Fruit fly (Drosophila melanogaster) whole organism, embryonic: Measurements from ENCODE around the gene CG9855.
A peak's percentile ranks its signal among the peaks of the same experiment; 100 is the strongest.

Experiments used
- Asciz ChIP-seq: fragments of 200-800 bp; sonication (Bioruptor generic); optimal IDR thresholded peaks from 2 replicates; lab custom pipeline; 2017; ENCODE audit warnings: missing biosample characterization, mild to moderate bottlenecking, missing genetic modification characterization, missing genetic modification reagents
- CG12071 ChIP-seq: fragments of 200-800 bp; sonication (Bioruptor generic); optimal IDR thresholded peaks from 3 replicates; lab custom pipeline; 2018; ENCODE audit warnings: missing biosample characterization, mild to moderate bottlenecking, missing genetic modification characterization
- CG13123 ChIP-seq: fragments of 200-800 bp; sonication (Bioruptor generic); optimal IDR thresholded peaks from 2 replicates; lab custom pipeline; 2016; ENCODE audit warnings: missing biosample characterization, missing genetic modification characterization
- CG13287 ChIP-seq: fragments of 200-800 bp; sonication (Bioruptor generic); IDR thresholded peaks from 2 replicates; pipeline ENCODE4 v1.3.6; 2022; ENCODE audit warnings: missing biosample characterization, missing genetic modification characterization; ENCODE audit not compliant: partially characterized antibody
- CG15011 ChIP-seq: fragments of 200-800 bp; sonication (Bioruptor generic); optimal IDR thresholded peaks from 3 replicates; lab custom pipeline; 2018; ENCODE audit warnings: missing biosample characterization, mild to moderate bottlenecking, missing genetic modification characterization
- CG15696 ChIP-seq: fragments of 200-800 bp; sonication (Bioruptor generic); optimal IDR thresholded peaks from 2 replicates; lab custom pipeline; 2019; ENCODE audit warnings: missing biosample characterization, mild to moderate bottlenecking, missing genetic modification characterization, moderate library complexity
- CG17328 ChIP-seq: fragments of 200-800 bp; sonication (Bioruptor generic); IDR thresholded peaks from 2 replicates; pipeline ENCODE4 v1.3.6; 2022; ENCODE audit warnings: missing biosample characterization, missing genetic modification characterization
- CG17359 ChIP-seq: fragments of 200-800 bp; sonication (Bioruptor generic); optimal IDR thresholded peaks from 3 replicates; lab custom pipeline; 2018; ENCODE audit warnings: missing biosample characterization, mild to moderate bottlenecking, missing genetic modification characterization, moderate library complexity
- CG18011 ChIP-seq: fragments of 200-800 bp; sonication (Bioruptor generic); optimal IDR thresholded peaks from 2 replicates; lab custom pipeline; 2017; ENCODE audit warnings: missing biosample characterization, missing genetic modification characterization, mild to moderate bottlenecking, moderate library complexity, missing genotype
- CG18619 ChIP-seq: fragments of 200-800 bp; sonication (Bioruptor generic); optimal IDR thresholded peaks from 3 replicates; lab custom pipeline; 2017; ENCODE audit warnings: missing biosample characterization, mild to moderate bottlenecking, missing genetic modification characterization
- CG2875 ChIP-seq: fragments of 200-800 bp; sonication (Bioruptor generic); optimal IDR thresholded peaks from 2 replicates; lab custom pipeline; 2017; ENCODE audit warnings: missing biosample characterization, mild to moderate bottlenecking, missing genetic modification characterization, missing genetic modification reagents
- CG30020 ChIP-seq: fragments of 200-800 bp; optimal IDR thresholded peaks from 2 replicates; lab custom pipeline; 2019; ENCODE audit warnings: missing biosample characterization, mild to moderate bottlenecking, missing genetic modification characterization, moderate library complexity
- CG31441 ChIP-seq: fragments of 200-800 bp; sonication (Bioruptor generic); IDR thresholded peaks from 2 replicates; pipeline ENCODE4 v1.3.6; 2022; ENCODE audit warnings: missing biosample characterization, missing genetic modification characterization
- CG32532 ChIP-seq: fragments of 200-800 bp; sonication (Bioruptor generic); IDR thresholded peaks from 2 replicates; pipeline ENCODE4 v1.3.6; 2022; ENCODE audit warnings: missing biosample characterization, missing genetic modification characterization
- CG4328 ChIP-seq: fragments of 200-800 bp; sonication (Bioruptor generic); optimal IDR thresholded peaks from 3 replicates; lab custom pipeline; 2017; ENCODE audit warnings: missing biosample characterization, missing genetic modification reagents, missing genetic modification characterization
- CG4617 ChIP-seq: fragments of 200-800 bp; sonication (Bioruptor generic); optimal IDR thresholded peaks from 3 replicates; lab custom pipeline; 2016; ENCODE audit warnings: missing biosample characterization, missing genetic modification characterization, borderline replicate concordance
- CG4707 ChIP-seq: fragments of 200-800 bp; sonication (Bioruptor generic); optimal IDR thresholded peaks from 2 replicates; lab custom pipeline; 2018; ENCODE audit warnings: missing biosample characterization, mild to moderate bottlenecking, missing genetic modification characterization, moderate library complexity
- CG6272 ChIP-seq: fragments of 200-800 bp; sonication (Bioruptor generic); IDR thresholded peaks from 2 replicates; pipeline ENCODE4 v1.3.6; 2022; ENCODE audit warnings: missing biosample characterization, missing genetic modification characterization
- CG8478 ChIP-seq: fragments of >200 bp; optimal IDR thresholded peaks from 2 replicates; lab custom pipeline; 2018
- CG8765 ChIP-seq: fragments of 200-800 bp; sonication (Bioruptor generic); IDR thresholded peaks from 2 replicates; pipeline ENCODE4 v1.3.6; 2022; ENCODE audit warnings: missing biosample characterization, missing genetic modification characterization
- CG9797 ChIP-seq: fragments of 200-800 bp; sonication (Bioruptor generic); optimal IDR thresholded peaks from 3 replicates; lab custom pipeline; 2018; ENCODE audit warnings: missing biosample characterization, mild to moderate bottlenecking, missing genetic modification characterization
- Dip2 ChIP-seq: fragments of 200-800 bp; sonication (Bioruptor generic); IDR thresholded peaks from 2 replicates; pipeline ENCODE4 v1.3.6; 2022; ENCODE audit warnings: missing biosample characterization, missing genetic modification characterization
- Dp ChIP-seq: fragments of 200-800 bp; sonication (Bioruptor generic); optimal IDR thresholded peaks from 2 replicates; lab custom pipeline; 2018; ENCODE audit warnings: missing biosample characterization, mild to moderate bottlenecking, missing genetic modification characterization, moderate library complexity
- Mrtf ChIP-seq: fragments of 200-800 bp; sonication (Bioruptor generic); IDR thresholded peaks from 3 replicates; pipeline ENCODE4 v1.3.6; 2022; ENCODE audit warnings: missing biosample characterization, missing genetic modification characterization
- NC2α ChIP-seq: fragments of 200-800 bp; sonication (Bioruptor generic); optimal IDR thresholded peaks from 2 replicates; lab custom pipeline; 2016; ENCODE audit warnings: missing biosample characterization, missing genetic modification characterization
- Nf-YB ChIP-seq: fragments of 200-800 bp; sonication (Bioruptor generic); optimal IDR thresholded peaks from 3 replicates; lab custom pipeline; 2019; ENCODE audit warnings: missing biosample characterization, mild to moderate bottlenecking, missing genetic modification characterization, moderate library complexity
- PHDP ChIP-seq: fragments of 200-800 bp; sonication (Bioruptor generic); optimal IDR thresholded peaks from 3 replicates; lab custom pipeline; 2018; ENCODE audit warnings: missing biosample characterization, mild to moderate bottlenecking, missing genetic modification characterization, moderate library complexity
- Ravus ChIP-seq: fragments of 200-800 bp; sonication (Bioruptor generic); IDR thresholded peaks from 2 replicates; pipeline ENCODE4 v1.3.6; 2022; ENCODE audit warnings: missing biosample characterization, missing genetic modification characterization
- Sry-β ChIP-seq: fragments of 200-800 bp; sonication (Bioruptor generic); optimal IDR thresholded peaks from 2 replicates; lab custom pipeline; 2018; ENCODE audit warnings: missing biosample characterization, mild to moderate bottlenecking, missing genetic modification characterization, moderate library complexity
- Vsx1 ChIP-seq: fragments of 200-800 bp; sonication (Bioruptor generic); optimal IDR thresholded peaks from 2 replicates; lab custom pipeline; 2017; ENCODE audit warnings: missing biosample characterization, mild to moderate bottlenecking, missing genetic modification characterization, missing genetic modification reagents
- Xbp1 ChIP-seq: fragments of 200-800 bp; sonication (Bioruptor generic); optimal IDR thresholded peaks from 3 replicates; lab custom pipeline; 2016; ENCODE audit warnings: missing biosample characterization, mild to moderate bottlenecking, missing genetic modification characterization
- Xrp1 ChIP-seq: fragments of 200-800 bp; sonication (Bioruptor generic); IDR thresholded peaks from 2 replicates; pipeline ENCODE4 v1.3.6; 2022; ENCODE audit warnings: missing biosample characterization, missing genetic modification characterization
- abd-A ChIP-seq: fragments of 200-800 bp; sonication (Bioruptor generic); optimal IDR thresholded peaks from 3 replicates; lab custom pipeline; 2019; ENCODE audit warnings: missing biosample characterization, mild to moderate bottlenecking, missing genetic modification characterization, moderate library complexity
- ara ChIP-seq: fragments of 200-800 bp; sonication (Bioruptor generic); IDR thresholded peaks from 2 replicates; pipeline ENCODE4 v1.3.6; 2022; ENCODE audit warnings: missing biosample characterization, missing genetic modification characterization
- bab2 ChIP-seq: fragments of 200-800 bp; sonication (Bioruptor generic); optimal IDR thresholded peaks from 2 replicates; lab custom pipeline; 2016; ENCODE audit warnings: missing biosample characterization, missing genetic modification characterization
- bsh ChIP-seq, 2 experiments: fragments of 200-800 bp; sonication (Bioruptor generic); optimal IDR thresholded peaks; 2 replicates each; lab custom pipeline; 2017 to 2018; ENCODE audit warnings: mild to moderate bottlenecking in 2 of 2, missing biosample characterization in 2 of 2, missing genetic modification characterization in 2 of 2, moderate library complexity in 1 of 2
- cg ChIP-seq: fragments of 200-800 bp; sonication (Bioruptor generic); optimal IDR thresholded peaks from 3 replicates; lab custom pipeline; 2019; ENCODE audit warnings: missing biosample characterization, mild to moderate bottlenecking, missing genetic modification characterization, moderate library complexity
- croc ChIP-seq: fragments of 200-800 bp; sonication (Bioruptor generic); conservative IDR thresholded peaks from 3 replicates; pipeline ENCODE4 v1.3.6; 2022; ENCODE audit warnings: missing biosample characterization, missing genetic modification characterization
- dm ChIP-seq: fragments of 200-800 bp; sonication (Bioruptor generic); optimal IDR thresholded peaks from 3 replicates; lab custom pipeline; 2016; ENCODE audit warnings: missing biosample characterization, missing genetic modification characterization
- dmrt11E ChIP-seq: fragments of 200-800 bp; sonication (Bioruptor generic); optimal IDR thresholded peaks from 3 replicates; lab custom pipeline; 2018; ENCODE audit warnings: missing biosample characterization, mild to moderate bottlenecking, missing genetic modification characterization, moderate library complexity
- fd3F ChIP-seq: fragments of 200-800 bp; sonication (Bioruptor generic); optimal IDR thresholded peaks from 2 replicates; lab custom pipeline; 2018; ENCODE audit warnings: missing biosample characterization, mild to moderate bottlenecking, missing genetic modification characterization, moderate library complexity
- fru ChIP-seq: fragments of >200 bp; optimal IDR thresholded peaks from 2 replicates; lab custom pipeline; 2017
- h ChIP-seq: fragments of >200 bp; optimal IDR thresholded peaks from 2 replicates; lab custom pipeline; 2017
- jumu ChIP-seq: fragments of 200-800 bp; sonication (Bioruptor generic); optimal IDR thresholded peaks from 3 replicates; lab custom pipeline; 2016; ENCODE audit warnings: missing biosample characterization, missing genetic modification characterization
- lbe ChIP-seq: fragments of 200-800 bp; sonication (Bioruptor generic); optimal IDR thresholded peaks from 2 replicates; lab custom pipeline; 2016; ENCODE audit warnings: missing biosample characterization, mild to moderate bottlenecking, missing genetic modification characterization
- lilli ChIP-seq: fragments of 200-800 bp; sonication (Bioruptor generic); optimal IDR thresholded peaks from 3 replicates; lab custom pipeline; 2016; ENCODE audit warnings: missing biosample characterization, missing genetic modification characterization
- org-1 ChIP-seq: fragments of 200-800 bp; sonication (Bioruptor generic); optimal IDR thresholded peaks from 2 replicates; lab custom pipeline; 2017; ENCODE audit warnings: missing biosample characterization, missing genetic modification characterization
- so ChIP-seq: fragments of 200-800 bp; sonication (Bioruptor generic); IDR thresholded peaks from 3 replicates; pipeline ENCODE4 v1.3.6; 2022; ENCODE audit warnings: missing biosample characterization, missing genetic modification characterization
- tx ChIP-seq: fragments of 200-800 bp; sonication (Bioruptor generic); optimal IDR thresholded peaks from 2 replicates; lab custom pipeline; 2016; ENCODE audit warnings: missing biosample characterization, missing genetic modification characterization
- unc-4 ChIP-seq: fragments of 200-800 bp; sonication (Bioruptor generic); IDR thresholded peaks from 2 replicates; pipeline ENCODE4 v1.3.6; 2022; ENCODE audit warnings: missing biosample characterization, missing genetic modification characterization; ENCODE audit not compliant: partially characterized antibody

CG9855 gene

dm6 chr3R:4390133-4390532, 7.5 kb downstream of the CG9855 start, which contains the start of gene CG14646 (continued):
- TF ChIP-seq CG15011 (GFP tag; lab: Kevin White, UChicago) (no peak), CG9797 (no peak)

dm6 chr3R:4387490-4387889, 10.2 kb downstream of the CG9855 start, which contains the start of gene tub:
Gene tub (plus strand): TSS chr3R:4387742.
- TF ChIP-seq Sry-β (GFP tag; lab: Kevin White, UChicago): peak; percentile 74
- peak; percentile 6; the same call in 1 of the 2 replicates for TF ChIP-seq ara (GFP tag; lab: Robert Waterston, UW)
- TF ChIP-seq CG17328 (GFP tag; lab: Robert Waterston, UW): 0 out of 2 replicates have a peak, but pooled peaks have one; percentile 26
- TF ChIP-seq CG8765 (GFP tag; lab: Robert Waterston, UW): no peak
- TF ChIP-seq Nf-YB (GFP tag; lab: Kevin White, UChicago): peak; percentile 18
- peak in 1 of 2 experiments; percentile 26 for TF ChIP-seq bsh (GFP tag; optimal IDR thresholded peaks at IDR 0.05; lab: Kevin White, UChicago)
- TF ChIP-seq CG17359 (tag; lab: Kevin White, UChicago): peak; percentile 34
- TF ChIP-seq CG13123 (GFP tag; lab: Kevin White, UChicago): no peak
- no peak for TF ChIP-seq CG12071 (GFP tag; lab: Kevin White, UChicago)
- no peak for TF ChIP-seq so (GFP tag; lab: Robert Waterston, UW)
- peak; percentile 32 for TF ChIP-seq Dp
- peak; percentile 69 for TF ChIP-seq lilli (GFP tag; lab: Kevin White, UChicago)
- no peak for TF ChIP-seq org-1 (GFP tag; lab: Kevin White, UChicago)
- TF ChIP-seq Asciz (GFP tag; lab: Kevin White, UChicago): no peak
- peak; percentile 43; the same call in 1 of the 2 replicates for TF ChIP-seq Dip2 (GFP tag; lab: Robert Waterston, UW)
- TF ChIP-seq Ravus: no peak
- no peak for TF ChIP-seq NC2α
- peak; percentile 33 for TF ChIP-seq dm (GFP tag; lab: Kevin White, UChicago)
- TF ChIP-seq cg (GFP tag; lab: Kevin White, UChicago): no peak
- no peak for TF ChIP-seq CG18619
- peak; percentile 13 for TF ChIP-seq jumu
- no peak for TF ChIP-seq abd-A (tag; lab: Kevin White, UChicago)
- no peak for TF ChIP-seq CG6272 (GFP tag; lab: Robert Waterston, UW)
- TF ChIP-seq bab2 (GFP tag; lab: Kevin White, UChicago): peak; percentile 50
- no peak for TF ChIP-seq h (lab: Kevin White, UChicago)
- peak; percentile 69 for TF ChIP-seq CG4617
- TF ChIP-seq CG31441 (GFP tag; lab: Robert Waterston, UW): no peak; the same call in 1 of the 2 replicates
- no peak for TF ChIP-seq CG8478 (lab: Kevin White, UChicago)
- TF ChIP-seq Xrp1: peak; percentile 34
- no peak for TF ChIP-seq CG4707
- no peak for TF ChIP-seq CG15696
- TF ChIP-seq Vsx1: no peak
- TF ChIP-seq CG13287: peak; percentile 52; the same call in 1 of the 2 replicates
- TF ChIP-seq PHDP (tag; lab: Kevin White, UChicago): peak; percentile 44
- peak; percentile 62 for TF ChIP-seq CG32532 (GFP tag; lab: Robert Waterston, UW)
- TF ChIP-seq fd3F (GFP tag; lab: Kevin White, UChicago): no peak
- TF ChIP-seq CG18011 (GFP tag; lab: Kevin White, UChicago): peak; percentile 4
- TF ChIP-seq tx (GFP tag; lab: Kevin White, UChicago): no peak
- TF ChIP-seq fru (lab: Kevin White, UChicago): no peak
- TF ChIP-seq croc (GFP tag; lab: Robert Waterston, UW): no peak
- TF ChIP-seq dmrt11E (tag; lab: Kevin White, UChicago): peak; percentile 12
- peak; percentile 88 for TF ChIP-seq CG30020 (tag; lab: Kevin White, UChicago)
- TF ChIP-seq CG2875 (GFP tag; lab: Kevin White, UChicago): no peak
- 0 out of 2 replicates have a peak, but pooled peaks have one; percentile 22 for TF ChIP-seq unc-4 (GFP tag; lab: Robert Waterston, UW)
- TF ChIP-seq CG4328 (GFP tag; lab: Kevin White, UChicago): no peak
- TF ChIP-seq lbe (GFP tag; lab: Kevin White, UChicago): no peak
- TF ChIP-seq Mrtf (GFP tag; lab: Robert Waterston, UW): no peak
- TF ChIP-seq Xbp1 (GFP tag; lab: Kevin White, UChicago): peak; percentile 63
